In the genomic region with DNA sequence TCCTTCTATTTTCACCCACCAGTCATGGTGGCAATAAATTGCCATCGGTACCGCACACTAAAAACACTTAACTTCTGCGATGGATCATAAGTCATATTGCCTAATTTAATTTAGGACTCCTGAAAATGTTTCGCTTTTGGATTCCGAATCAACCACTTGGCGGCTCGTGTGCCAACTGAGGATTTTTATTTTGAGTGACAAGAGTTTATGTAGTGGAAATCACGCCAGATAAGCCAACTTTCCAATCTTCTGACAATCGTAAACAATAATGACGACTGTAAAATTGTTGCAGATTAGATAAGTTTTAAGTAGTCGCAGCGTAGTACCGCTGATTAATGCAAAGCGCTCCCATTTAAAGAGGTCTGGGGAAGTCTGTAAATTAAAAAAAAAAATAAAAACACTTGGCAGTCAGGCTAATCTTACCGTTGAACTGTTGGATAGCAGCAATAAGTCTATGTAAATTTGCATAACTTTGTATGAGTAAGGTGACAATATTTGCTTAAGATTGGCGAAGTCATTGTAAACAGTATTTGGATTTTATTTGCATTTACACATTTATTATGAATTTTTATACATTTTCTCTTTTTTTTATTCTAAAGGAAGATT, we compare ENCODE assay signal across 4 fruit fly cellular contexts.
TF ChIP-seq lines count a peak whose summit lies in the region.

A gene (minus strand): TSS at position 160 of the 606 bp plus-strand sequence.

- TF ChIP-seq CTCF in whole organism, embryonic (GFP tag; optimal IDR thresholded peaks at IDR 0.05; lab: Kevin White, UChicago): no peak

TF ChIP-seq in whole organism, adult, 20 proteins besides CTCF, POLR2A, EP300 and RAD21:
- TF ChIP-seq CG11617 (GFP tag; optimal IDR thresholded peaks at IDR 0.05; lab: Kevin White, UChicago) (peak; percentile 73), Clk (GFP tag; optimal IDR thresholded peaks at IDR 0.05; lab: Kevin White, UChicago) (no peak), Hr96 (GFP tag; optimal IDR thresholded peaks at IDR 0.05; lab: Kevin White, UChicago) (peak; percentile 37), Mnt (GFP tag; optimal IDR thresholded peaks at IDR 0.05; lab: Kevin White, UChicago) (peak; percentile 60), CG7101 (tag; optimal IDR thresholded peaks at IDR 0.05; lab: Kevin White, UChicago) (peak; percentile 79), Crg-1 (GFP tag; optimal IDR thresholded peaks at IDR 0.05; lab: Kevin White, UChicago) (peak; percentile 83), CG7045 (GFP tag; optimal IDR thresholded peaks at IDR 0.05; lab: Kevin White, UChicago) (peak; percentile 89), CG1620 (GFP tag; optimal IDR thresholded peaks at IDR 0.05; lab: Kevin White, UChicago) (peak; percentile 24), pad (GFP tag; optimal IDR thresholded peaks at IDR 0.05; lab: Kevin White, UChicago) (peak; percentile 9), toe (GFP tag; optimal IDR thresholded peaks at IDR 0.05; lab: Kevin White, UChicago) (peak; percentile 66), tj (GFP tag; optimal IDR thresholded peaks at IDR 0.05; lab: Kevin White, UChicago) (peak; percentile 27), ovo (GFP tag; optimal IDR thresholded peaks at IDR 0.05; lab: Kevin White, UChicago) (peak; percentile 45), kay (GFP tag; lab: Kevin White, UChicago; ENCODE audit: borderline replicate concordance) (peak; percentile 89), cic (GFP tag; optimal IDR thresholded peaks at IDR 0.05; lab: Kevin White, UChicago) (peak; percentile 65), cnc (optimal IDR thresholded peaks at IDR 0.05; lab: Kevin White, UChicago) (no peak), bab1 (GFP tag; optimal IDR thresholded peaks at IDR 0.05; lab: Kevin White, UChicago) (no peak), CG12768 (GFP tag; optimal IDR thresholded peaks at IDR 0.05; lab: Kevin White, UChicago) (peak; percentile 36), CG33017 (tag; optimal IDR thresholded peaks at IDR 0.05; lab: Kevin White, UChicago) (peak; percentile 82), CG5204 (GFP tag; optimal IDR thresholded peaks at IDR 0.05; lab: Kevin White, UChicago) (peak; percentile 35), CG14711 (tag; optimal IDR thresholded peaks at IDR 0.05; lab: Kevin White, UChicago) (peak; percentile 52)

TF ChIP-seq in whole organism, embryonic, 481 proteins besides CTCF, POLR2A, EP300 and RAD21 (continues in another document):
- TF ChIP-seq Ptx1 (GFP tag; IDR thresholded peaks at IDR 0.05; lab: Robert Waterston, UW) (no peak), scrt (GFP tag; optimal IDR thresholded peaks at IDR 0.05; lab: Kevin White, UChicago) (peak; percentile 46), lab (GFP tag; optimal IDR thresholded peaks at IDR 0.05; lab: Kevin White, UChicago) (peak; percentile 65), CG18599 (GFP tag; optimal IDR thresholded peaks at IDR 0.05; lab: Kevin White, UChicago) (peak; percentile 48), exex (tag; optimal IDR thresholded peaks at IDR 0.05; lab: Kevin White, UChicago) (peak; percentile 91), mam (GFP tag; optimal IDR thresholded peaks at IDR 0.05; lab: Kevin White, UChicago) (no peak), schlank (tag; optimal IDR thresholded peaks at IDR 0.05; lab: Kevin White, UChicago) (peak; percentile 36), Hey (tag; optimal IDR thresholded peaks at IDR 0.05; lab: Kevin White, UChicago) (peak; percentile 73), gcm (GFP tag; optimal IDR thresholded peaks at IDR 0.05; lab: Kevin White, UChicago) (no peak), NfI (GFP tag; optimal IDR thresholded peaks at IDR 0.05; lab: Kevin White, UChicago) (no peak), CG9817 (tag; optimal IDR thresholded peaks at IDR 0.05; lab: Kevin White, UChicago) (peak; percentile 18), BtbVII (GFP tag; optimal IDR thresholded peaks at IDR 0.05; lab: Kevin White, UChicago) (peak; percentile 21), CG2678 (tag; optimal IDR thresholded peaks at IDR 0.05; lab: Kevin White, UChicago) (peak; percentile 57), GATAe (GFP tag; conservative IDR thresholded peaks at IDR 0.05; lab: Robert Waterston, UW) (0 out of 2 replicates have a peak, but pooled peaks have one; percentile 38), CG3281 (GFP tag; optimal IDR thresholded peaks at IDR 0.05; lab: Kevin White, UChicago) (peak; percentile 53), CG34376 (GFP tag; optimal IDR thresholded peaks at IDR 0.05; lab: Kevin White, UChicago) (peak; percentile 14), CG15269 (tag; optimal IDR thresholded peaks at IDR 0.05; lab: Kevin White, UChicago) (peak; percentile 41), cwo (GFP tag; optimal IDR thresholded peaks at IDR 0.05; lab: Kevin White, UChicago) (peak; percentile 21), Rfx (GFP tag; IDR thresholded peaks at IDR 0.05; lab: Robert Waterston, UW) (0 out of 2 replicates have a peak, but pooled peaks have one; percentile 13), Fer3 (tag; optimal IDR thresholded peaks at IDR 0.05; lab: Kevin White, UChicago) (peak; percentile 37), yki (optimal IDR thresholded peaks at IDR 0.05; lab: Kevin White, UChicago) (no peak)

TF ChIP-seq in whole organism, prepupa, 60 proteins besides CTCF, POLR2A, EP300 and RAD21:
- TF ChIP-seq CG6163 (GFP tag; IDR thresholded peaks at IDR 0.05; lab: Robert Waterston, UW) (no peak), vri (GFP tag; optimal IDR thresholded peaks at IDR 0.05; lab: Kevin White, UChicago) (peak; percentile 12), Eip93F (GFP tag; optimal IDR thresholded peaks at IDR 0.05; lab: Kevin White, UChicago) (no peak), CG34406 (GFP tag; optimal IDR thresholded peaks at IDR 0.05; lab: Kevin White, UChicago) (no peak), CG6792 (GFP tag; optimal IDR thresholded peaks at IDR 0.05; lab: Kevin White, UChicago) (no peak), lz (GFP tag; optimal IDR thresholded peaks at IDR 0.05; lab: Kevin White, UChicago) (no peak), eg (GFP tag; IDR thresholded peaks at IDR 0.05; lab: Robert Waterston, UW) (0 out of 3 replicates have a peak, but pooled peaks have one; percentile 7), Ets21C (GFP tag; optimal IDR thresholded peaks at IDR 0.05; lab: Kevin White, UChicago) (no peak), Gug (GFP tag; IDR thresholded peaks at IDR 0.05; lab: Robert Waterston, UW) (no peak), Sox15 (GFP tag; optimal IDR thresholded peaks at IDR 0.05; lab: Kevin White, UChicago) (no peak), fkh (GFP tag; optimal IDR thresholded peaks at IDR 0.05; lab: Kevin White, UChicago) (peak; percentile 56)

TF ChIP-seq in whole organism, wandering third instar larva, 38 proteins besides CTCF, POLR2A, EP300 and RAD21:
- TF ChIP-seq rgr (GFP tag; optimal IDR thresholded peaks at IDR 0.05; lab: Kevin White, UChicago) (peak; percentile 22), fru (GFP tag; optimal IDR thresholded peaks at IDR 0.05; lab: Kevin White, UChicago) (no peak)
